Worm (Caenorhabditis elegans) whole organism, midembryonic: ENCODE results near the gene F46B6.12.

Experiments used
- T22C8.4 ChIP-seq: fragments of 200-800 bp; sonication (Bioruptor generic); IDR thresholded peaks from 2 replicates; pipeline ENCODE4 v1.3.6; 2022; ENCODE audit warnings: missing genetic modification characterization, missing compliant biosample characterization
- cog-1 ChIP-seq: sonication (generic microtip); optimal IDR thresholded peaks from 2 replicates; lab custom pipeline; 2016; ENCODE audit warnings: missing genetic modification characterization, missing compliant biosample characterization
- flt-1 ChIP-seq: fragments of 200-800 bp; sonication (Bioruptor generic); IDR thresholded peaks from 2 replicates; pipeline ENCODE4 v1.3.6; 2022; ENCODE audit warnings: missing genetic modification characterization, missing compliant biosample characterization
- klf-2 ChIP-seq: fragments of 200-800 bp; sonication (Bioruptor generic); conservative IDR thresholded peaks from 2 replicates; pipeline ENCODE4 v1.3.6; 2022; ENCODE audit warnings: missing genetic modification reagents, missing genetic modification characterization, missing compliant biosample characterization
- med-1 ChIP-seq: sonication (generic microtip); optimal IDR thresholded peaks from 2 replicates; lab custom pipeline; 2017; ENCODE audit warnings: missing genetic modification characterization, mild to moderate bottlenecking, missing compliant biosample characterization, antibody characterized with exemption, missing genetic modification reagents; ENCODE audit not compliant: insufficient read depth
- ref-1 ChIP-seq: fragments of 200-800 bp; sonication (Bioruptor generic); conservative IDR thresholded peaks from 2 replicates; pipeline ENCODE4 v1.3.6; 2022; ENCODE audit warnings: missing genetic modification reagents, missing genetic modification characterization, missing compliant biosample characterization
- tab-1 ChIP-seq: fragments of 200-800 bp; sonication (Bioruptor generic); IDR thresholded peaks from 2 replicates; pipeline ENCODE4 v1.3.6; 2022; ENCODE audit warnings: missing genetic modification characterization, missing compliant biosample characterization
- ztf-23 ChIP-seq: fragments of 200-800 bp; sonication (Bioruptor generic); IDR thresholded peaks from 2 replicates; pipeline ENCODE4 v1.3.6; 2022; ENCODE audit warnings: missing genetic modification reagents, missing genetic modification characterization, missing compliant biosample characterization
- ztf-29 ChIP-seq: fragments of 200-800 bp; sonication (Bioruptor generic); IDR thresholded peaks from 2 replicates; pipeline ENCODE4 v1.3.6; 2022; ENCODE audit warnings: missing genetic modification reagents, missing genetic modification characterization, missing compliant biosample characterization

F46B6.12 gene

DNA sequence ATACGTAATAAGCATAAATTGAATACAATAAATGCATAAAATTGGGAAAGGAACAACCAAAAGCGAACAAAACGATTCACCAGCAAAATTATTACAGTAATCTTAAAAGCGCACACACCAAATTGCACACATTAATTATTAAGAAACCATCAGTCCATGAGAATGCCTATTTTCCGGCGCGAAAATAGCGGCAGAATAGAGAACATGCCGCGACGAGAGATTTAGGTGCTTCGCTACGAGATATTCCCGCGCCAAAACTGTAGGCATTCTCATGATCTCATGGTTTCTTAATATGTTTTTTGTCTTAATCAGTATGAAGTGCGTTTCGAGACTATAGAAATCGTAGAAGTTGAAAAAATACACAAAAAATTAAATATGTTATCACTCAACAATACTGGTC, 8.6 kb upstream of the F46B6.12 start:
- no peak for TF ChIP-seq med-1
- no peak for TF ChIP-seq cog-1 (tag; lab: Kevin White, UChicago)
- TF ChIP-seq ztf-29 (GFP tag; lab: Robert Waterston, UW): no peak
- TF ChIP-seq T22C8.4 (GFP tag; lab: Robert Waterston, UW): no peak
- no peak for TF ChIP-seq tab-1
- TF ChIP-seq ztf-23: no peak
- TF ChIP-seq klf-2 (GFP tag; lab: Robert Waterston, UW): no peak
- TF ChIP-seq flt-1 (GFP tag; lab: Robert Waterston, UW): no peak

DNA sequence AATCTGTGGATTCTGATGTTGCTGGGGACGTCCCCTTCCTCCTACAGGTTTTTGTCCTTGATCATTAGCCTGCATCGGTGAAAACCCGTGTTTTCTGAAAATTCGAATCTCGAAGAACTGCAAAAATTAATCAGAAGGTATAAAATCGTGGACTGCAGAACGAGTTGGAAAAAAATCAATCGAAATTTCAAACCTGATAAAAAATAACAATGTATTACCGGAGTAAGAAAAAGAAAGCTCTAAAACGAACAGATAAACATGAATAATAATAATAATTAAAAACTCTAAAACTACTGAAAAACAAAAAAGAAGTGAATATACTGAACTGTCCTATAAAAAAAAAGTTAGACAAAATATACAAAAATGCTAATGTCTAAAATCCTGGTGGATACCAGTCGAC, 7.3 kb upstream of the F46B6.12 start, which contains the start of gene F46B6.5:
Gene F46B6.5, minus strand, starts transcription at position 101 of the 400 bp plus-strand sequence.
- TF ChIP-seq klf-2 (GFP tag; lab: Robert Waterston, UW) (no peak), ref-1 (GFP tag; lab: Robert Waterston, UW) (no peak), cog-1 (tag; lab: Kevin White, UChicago) (no peak), tab-1 (no peak), T22C8.4 (GFP tag; lab: Robert Waterston, UW) (no peak), ztf-29 (GFP tag; lab: Robert Waterston, UW) (no peak), ztf-23 (no peak), flt-1 (GFP tag; lab: Robert Waterston, UW) (no peak), med-1 (no peak)

DNA sequence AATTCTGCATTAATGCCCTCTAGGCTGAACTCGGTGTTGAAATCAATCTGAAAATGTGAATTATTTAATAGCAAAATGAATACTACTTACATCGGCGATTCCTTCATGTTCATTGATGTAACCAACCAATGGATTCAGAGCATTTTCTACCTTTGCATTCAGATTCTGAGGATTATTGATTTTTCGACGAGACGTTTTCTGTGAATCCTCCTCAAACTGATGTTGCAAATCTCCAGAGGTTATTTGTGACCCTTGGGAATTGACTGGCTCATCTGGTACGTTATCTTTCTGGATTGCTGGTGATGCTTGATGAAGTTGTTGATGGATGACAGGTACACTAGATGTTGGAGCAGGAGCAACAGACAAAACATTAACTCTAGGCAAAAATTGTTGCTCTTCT, 6.4 kb upstream of the F46B6.12 start:
- TF ChIP-seq T22C8.4 (GFP tag; lab: Robert Waterston, UW) (peak; percentile 30; the same call in 1 of the 2 replicates), flt-1 (GFP tag; lab: Robert Waterston, UW) (no peak), med-1 (no peak), cog-1 (tag; lab: Kevin White, UChicago) (no peak)

DNA sequence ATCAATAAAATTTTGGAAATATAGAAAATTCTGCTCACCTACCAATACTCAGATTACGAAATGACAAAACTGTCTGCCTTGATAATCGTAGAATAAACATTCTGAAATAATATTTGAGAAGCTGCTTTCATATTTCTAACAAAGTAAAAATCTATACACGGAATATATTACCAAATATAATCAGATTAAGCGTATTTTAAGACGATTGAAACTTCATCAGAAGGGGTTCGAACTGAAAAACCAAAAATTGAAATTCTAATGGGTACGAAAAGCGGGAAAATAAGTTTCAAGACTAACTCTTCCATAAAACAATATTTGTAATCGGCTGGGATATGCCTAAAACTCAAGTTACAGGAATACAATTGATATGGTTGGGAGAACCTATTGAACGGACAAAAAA, 3.8 kb upstream of the F46B6.12 start, which contains the start of gene F46B6.4:
Gene F46B6.4, minus strand, starts transcription at position 101 of the 400 bp plus-strand sequence.
- TF ChIP-seq med-1 (no peak), ztf-23 (no peak), klf-2 (GFP tag; lab: Robert Waterston, UW) (no peak)

DNA sequence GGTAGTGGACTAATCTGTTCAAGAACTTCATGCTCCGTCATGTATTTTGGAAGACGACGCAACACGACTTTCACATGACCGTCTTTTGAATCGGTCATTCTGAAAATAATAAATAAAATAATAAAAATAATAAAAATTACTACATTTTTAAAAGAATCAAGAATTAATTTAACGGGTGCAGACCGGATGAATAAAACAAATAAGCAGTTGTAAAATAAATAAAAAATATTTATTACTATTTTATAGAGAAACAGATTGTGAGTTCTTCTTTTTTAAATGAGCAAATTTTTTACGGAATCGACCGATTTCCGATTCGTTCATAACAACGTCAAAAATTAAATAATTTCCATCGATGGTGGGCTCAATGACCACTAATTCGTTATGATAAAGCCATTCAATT, 2.0 kb upstream of the F46B6.12 start, which contains the start of gene smg-4:
Gene smg-4, minus strand, starts transcription at position 101 of the 400 bp plus-strand sequence.
- TF ChIP-seq tab-1: no peak
- TF ChIP-seq ztf-29 (GFP tag; lab: Robert Waterston, UW): no peak
- TF ChIP-seq T22C8.4 (GFP tag; lab: Robert Waterston, UW): no peak
- TF ChIP-seq flt-1 (GFP tag; lab: Robert Waterston, UW): no peak
- no peak for TF ChIP-seq ref-1 (GFP tag; lab: Robert Waterston, UW)
- no peak for TF ChIP-seq ztf-23
- TF ChIP-seq cog-1 (tag; lab: Kevin White, UChicago): no peak
- TF ChIP-seq klf-2 (GFP tag; lab: Robert Waterston, UW): no peak
- no peak for TF ChIP-seq med-1

DNA sequence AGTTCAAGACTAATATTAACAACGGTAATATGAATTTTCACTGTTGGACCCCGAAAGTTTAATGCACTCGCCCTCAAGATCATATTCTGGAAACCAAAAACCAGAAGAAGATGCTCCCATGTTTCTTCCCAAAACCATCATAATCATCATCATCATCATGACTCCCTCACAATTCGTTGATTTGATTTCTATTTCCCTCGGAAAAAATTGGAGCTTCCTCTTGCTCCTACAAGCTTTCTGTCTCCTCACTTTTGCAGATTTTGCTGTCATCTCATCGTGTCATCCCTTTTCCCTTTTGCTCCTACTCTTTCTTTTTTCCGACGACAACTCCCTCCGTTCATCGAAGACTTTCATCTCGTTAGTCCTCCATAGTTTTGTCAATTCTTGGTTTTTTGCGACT, 3.7 kb downstream of the F46B6.12 start, which contains the start of gene F46B6.2:
Gene F46B6.2, plus strand, starts transcription at position 316 of the 400 bp plus-strand sequence.
- TF ChIP-seq ztf-23 (no peak), flt-1 (GFP tag; lab: Robert Waterston, UW) (no peak), tab-1 (no peak), ztf-29 (GFP tag; lab: Robert Waterston, UW) (no peak), cog-1 (tag; lab: Kevin White, UChicago) (no peak), klf-2 (GFP tag; lab: Robert Waterston, UW) (no peak), ref-1 (GFP tag; lab: Robert Waterston, UW) (no peak), med-1 (no peak), T22C8.4 (GFP tag; lab: Robert Waterston, UW) (no peak)

DNA sequence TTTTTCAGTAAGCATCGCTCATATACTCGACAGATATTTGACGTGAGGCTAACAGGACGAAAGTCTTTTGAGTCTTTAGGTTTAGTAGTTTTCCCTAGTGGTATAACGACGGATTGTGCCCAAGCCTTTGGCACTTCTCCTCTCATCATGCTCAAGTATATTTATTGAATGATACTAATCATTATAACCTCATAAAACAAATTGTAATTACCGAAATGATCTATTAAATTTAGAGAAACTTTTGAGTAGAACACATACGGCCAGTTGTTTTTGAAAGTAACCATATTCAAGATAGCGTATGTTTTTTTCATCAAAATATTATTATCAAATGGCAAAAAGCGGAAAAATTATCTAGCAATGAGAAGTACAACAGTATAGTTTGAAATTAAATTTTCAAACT, 4.3 kb downstream of the F46B6.12 start:
- TF ChIP-seq cog-1 (tag; lab: Kevin White, UChicago): no peak
- TF ChIP-seq klf-2 (GFP tag; lab: Robert Waterston, UW): no peak
- no peak for TF ChIP-seq flt-1 (GFP tag; lab: Robert Waterston, UW)
- TF ChIP-seq T22C8.4 (GFP tag; lab: Robert Waterston, UW): no peak
- TF ChIP-seq ztf-23: no peak
- TF ChIP-seq ztf-29 (GFP tag; lab: Robert Waterston, UW): no peak
- no peak for TF ChIP-seq tab-1
- TF ChIP-seq ref-1 (GFP tag; lab: Robert Waterston, UW): no peak
- no peak for TF ChIP-seq med-1

DNA sequence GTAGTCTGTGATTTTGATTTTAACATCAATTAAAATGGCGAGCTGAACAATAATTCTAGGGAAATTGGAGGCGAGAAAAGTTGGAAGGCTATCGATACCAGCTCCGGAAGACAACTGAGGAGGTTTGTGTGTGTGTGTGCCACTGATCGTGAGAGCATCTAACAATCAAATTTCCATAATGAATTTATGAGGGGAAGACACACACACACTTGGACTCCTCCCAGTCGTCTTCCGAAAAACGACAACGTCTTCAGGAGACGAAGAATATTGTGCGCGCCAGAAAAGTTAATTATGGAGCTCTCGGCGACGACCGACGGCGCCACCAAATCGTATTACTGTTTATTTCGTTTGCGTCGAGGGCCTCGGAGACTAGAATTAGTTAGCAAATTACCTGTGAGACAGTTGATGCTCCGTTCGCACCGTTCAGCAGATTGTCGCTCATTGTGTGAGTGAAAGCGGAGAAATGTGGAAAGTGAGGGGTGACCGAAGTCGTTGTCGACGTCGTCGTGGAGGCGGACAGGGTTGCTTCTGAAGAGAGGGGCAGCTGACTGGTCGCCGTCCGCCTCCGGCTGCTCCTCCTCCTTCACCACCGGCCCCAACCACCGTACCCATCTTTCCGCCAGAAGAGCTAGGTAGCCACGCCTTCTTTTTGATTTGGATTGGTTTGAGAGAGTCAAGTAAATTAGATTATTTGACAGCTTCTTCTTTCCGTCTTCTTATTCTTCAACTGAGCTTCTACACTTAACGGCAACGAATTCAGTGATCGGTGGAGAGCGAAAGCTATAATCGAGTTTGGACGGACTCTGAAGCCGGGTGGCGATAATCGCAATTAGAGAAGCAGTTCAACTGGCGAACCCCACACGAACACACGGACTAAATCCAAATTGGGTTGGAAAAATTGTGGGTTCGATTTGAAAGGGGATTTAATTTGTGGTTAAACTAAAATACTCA, 6.5 kb downstream of the F46B6.12 start, which contains the start of gene unc-42:
Gene unc-42, minus strand, starts transcription at position 564 of the 951 bp plus-strand sequence.
- no peak for TF ChIP-seq ztf-29 (GFP tag; lab: Robert Waterston, UW)
- TF ChIP-seq flt-1 (GFP tag; lab: Robert Waterston, UW): 0 out of 2 replicates have a peak, but pooled peaks have one; percentile 27

DNA sequence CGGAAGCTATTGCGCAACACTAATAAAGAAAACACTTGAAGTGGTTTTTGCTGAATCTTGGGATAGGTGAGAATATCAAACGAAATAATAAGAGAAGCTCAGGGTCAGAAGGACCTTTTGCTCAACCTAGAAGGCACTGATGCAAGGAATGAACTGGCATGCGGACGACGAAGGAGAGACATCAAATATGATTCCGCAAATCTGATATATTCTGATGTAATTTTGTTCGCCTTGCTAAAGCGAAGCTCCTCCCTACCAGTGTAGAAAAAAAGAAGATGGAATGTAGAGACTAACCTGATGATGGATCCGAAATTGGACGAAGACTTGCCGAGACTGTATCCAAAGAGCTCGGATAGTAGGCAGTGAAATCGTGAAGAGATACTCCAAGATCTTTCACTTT, 7.7 kb downstream of the F46B6.12 start:
- TF ChIP-seq T22C8.4 (GFP tag; lab: Robert Waterston, UW) (no peak), flt-1 (GFP tag; lab: Robert Waterston, UW) (no peak), klf-2 (GFP tag; lab: Robert Waterston, UW) (no peak), ztf-29 (GFP tag; lab: Robert Waterston, UW) (no peak), cog-1 (tag; lab: Kevin White, UChicago) (no peak), ztf-23 (no peak), tab-1 (no peak), med-1 (no peak), ref-1 (GFP tag; lab: Robert Waterston, UW) (no peak)

DNA sequence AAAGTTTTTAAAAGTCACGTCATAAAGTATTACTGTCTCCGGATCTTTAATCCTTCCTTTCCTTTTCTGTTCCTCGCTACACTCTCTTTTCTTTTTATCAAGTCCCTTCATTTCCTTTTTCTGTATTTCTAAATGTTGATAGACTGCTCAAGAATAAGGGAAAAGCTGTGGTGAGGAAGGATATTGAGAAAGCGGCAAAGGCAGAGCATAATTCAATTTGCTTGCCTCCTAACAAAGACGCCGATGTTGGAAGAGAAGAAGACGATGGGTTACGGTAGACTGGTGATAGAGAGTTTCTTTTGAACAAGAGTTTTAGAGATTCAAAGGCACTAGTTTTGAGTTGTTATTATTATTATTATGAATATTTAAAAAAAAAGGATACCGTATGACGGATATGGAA, 10.0 kb downstream of the F46B6.12 start:
- TF ChIP-seq klf-2 (GFP tag; lab: Robert Waterston, UW): no peak
- TF ChIP-seq cog-1 (tag; lab: Kevin White, UChicago): no peak
- no peak for TF ChIP-seq med-1
- no peak for TF ChIP-seq ztf-23
- no peak for TF ChIP-seq flt-1 (GFP tag; lab: Robert Waterston, UW)
- no peak for TF ChIP-seq ref-1 (GFP tag; lab: Robert Waterston, UW)
- TF ChIP-seq tab-1: no peak
- no peak for TF ChIP-seq T22C8.4 (GFP tag; lab: Robert Waterston, UW)
